Worm (Caenorhabditis elegans): Measurements from ENCODE around the gene srh-190.

srh-190 gene

ce11 chrV:3941860-3942259 is 39.0 kb downstream of the srh-190 start, which contains the start of gene cyp-35B2:
cyp-35B2 (plus strand) TSS chrV:3942160.
- no peak for TF ChIP-seq nhr-237 (tag; optimal IDR thresholded peaks at IDR 0.05)
- no peak for TF ChIP-seq nhr-129 (tag; optimal IDR thresholded peaks at IDR 0.05)
- no peak for TF ChIP-seq C34F6.9 (tag; optimal IDR thresholded peaks at IDR 0.05)
- no peak for TF ChIP-seq nhr-10 (tag; optimal IDR thresholded peaks at IDR 0.05)
- TF ChIP-seq nhr-77 (tag; optimal IDR thresholded peaks at IDR 0.05): no peak
- no peak for TF ChIP-seq peb-1 (tag; optimal IDR thresholded peaks at IDR 0.05)
- TF ChIP-seq lsy-2 (tag; optimal IDR thresholded peaks at IDR 0.05): no peak
- no peak for TF ChIP-seq nhr-11 (tag; optimal IDR thresholded peaks at IDR 0.05)
- TF ChIP-seq unc-62 (GFP tag; optimal IDR thresholded peaks at IDR 0.05): no peak
- no peak for TF ChIP-seq dmd-4 (tag; optimal IDR thresholded peaks at IDR 0.05)

ce11 chrV:3943364-3943763 is 40.5 kb downstream of the srh-190 start:
- no peak for TF ChIP-seq crh-2 (tag; optimal IDR thresholded peaks at IDR 0.05)
- TF ChIP-seq dmd-4 (tag; optimal IDR thresholded peaks at IDR 0.05): no peak
- TF ChIP-seq C34F6.9 (tag; optimal IDR thresholded peaks at IDR 0.05): no peak
- TF ChIP-seq snpc-4 (tag; optimal IDR thresholded peaks at IDR 0.05): no peak
- no peak for TF ChIP-seq elt-1 (tag; optimal IDR thresholded peaks at IDR 0.05)
- no peak for TF ChIP-seq fos-1 (tag; optimal IDR thresholded peaks at IDR 0.05)
- no peak for TF ChIP-seq nhr-11 (tag; optimal IDR thresholded peaks at IDR 0.05)
- TF ChIP-seq lin-13 (GFP tag; optimal IDR thresholded peaks at IDR 0.05): no peak
- TF ChIP-seq ztf-1 (GFP tag; conservative IDR thresholded peaks at IDR 0.05): no peak
- no peak for TF ChIP-seq nhr-77 (tag; optimal IDR thresholded peaks at IDR 0.05)
- no peak for TF ChIP-seq ztf-4 (tag; optimal IDR thresholded peaks at IDR 0.05)
- TF ChIP-seq elt-3 (tag; optimal IDR thresholded peaks at IDR 0.05): no peak
- no peak for TF ChIP-seq nhr-237 (tag; optimal IDR thresholded peaks at IDR 0.05)
- TF ChIP-seq nhr-6 (tag; optimal IDR thresholded peaks at IDR 0.05): no peak
- TF ChIP-seq lin-11 (tag; optimal IDR thresholded peaks at IDR 0.05): no peak
- no peak for TF ChIP-seq lin-39 (tag; optimal IDR thresholded peaks at IDR 0.05)

- no peak for TF ChIP-seq unc-39 (tag; optimal IDR thresholded peaks at IDR 0.05)
- TF ChIP-seq nhr-11 (tag; optimal IDR thresholded peaks at IDR 0.05): no peak
- no peak for TF ChIP-seq lsy-2 (tag; optimal IDR thresholded peaks at IDR 0.05)
- no peak for TF ChIP-seq egl-27 (tag; optimal IDR thresholded peaks at IDR 0.05)
Observed at ce11 chrV:3945053-3945452, 42.1 kb downstream of the srh-190 start, which contains the start of gene cyp-35B3. cyp-35B3 (plus strand) TSS chrV:3945353.

ce11 chrV:3949723-3950122 is 46.8 kb downstream of the srh-190 start, which contains the start of gene dach-1:
dach-1 (plus strand) TSS chrV:3950023.
- TF ChIP-seq aly-2 (tag; optimal IDR thresholded peaks at IDR 0.05): no peak
- no peak for TF ChIP-seq nhr-25 (tag; optimal IDR thresholded peaks at IDR 0.05)
- no peak for TF ChIP-seq lin-39 (tag; optimal IDR thresholded peaks at IDR 0.05)
- no peak for TF ChIP-seq zag-1 (tag; optimal IDR thresholded peaks at IDR 0.05)
- no peak for TF ChIP-seq nhr-11 (tag; optimal IDR thresholded peaks at IDR 0.05)
- no peak for TF ChIP-seq unc-39 (tag; optimal IDR thresholded peaks at IDR 0.05)
- TF ChIP-seq sma-9 (GFP tag; optimal IDR thresholded peaks at IDR 0.05): no peak
- no peak for TF ChIP-seq sma-9 (tag; optimal IDR thresholded peaks at IDR 0.05)
- no peak for TF ChIP-seq fos-1 (tag; optimal IDR thresholded peaks at IDR 0.05)

ce11 chrV:3953739-3954138 is 50.8 kb downstream of the srh-190 start, which contains the start of gene str-247:
str-247 (plus strand) TSS chrV:3954039.
- TF ChIP-seq Y55F3AM.14 (GFP tag; optimal IDR thresholded peaks at IDR 0.05): no peak
- TF ChIP-seq sma-3 (GFP tag; optimal IDR thresholded peaks at IDR 0.05): no peak
- no peak for TF ChIP-seq unc-39 (tag; optimal IDR thresholded peaks at IDR 0.05)
- no peak for TF ChIP-seq ztf-4 (tag; optimal IDR thresholded peaks at IDR 0.05)
- TF ChIP-seq skn-1 (tag; optimal IDR thresholded peaks at IDR 0.05): no peak
- no peak for TF ChIP-seq dmd-4 (tag; optimal IDR thresholded peaks at IDR 0.05)
- no peak for TF ChIP-seq aly-2 (tag; optimal IDR thresholded peaks at IDR 0.05)
- TF ChIP-seq fos-1 (tag; optimal IDR thresholded peaks at IDR 0.05): no peak
- TF ChIP-seq nhr-11 (tag; optimal IDR thresholded peaks at IDR 0.05): no peak
- TF ChIP-seq unc-55 (GFP tag; optimal IDR thresholded peaks at IDR 0.05): no peak
